Fruit fly (Drosophila melanogaster): ENCODE data around the gene CG10958.

The CG10958 gene

dm6 chrX:8112715-8113114 lies 19.4 kb upstream of the CG10958 start (continued):
- TF ChIP-seq crc (GFP tag; optimal IDR thresholded peaks at IDR 0.05) (no peak), grn (GFP tag; optimal IDR thresholded peaks at IDR 0.05) (no peak), CG9817 (tag; optimal IDR thresholded peaks at IDR 0.05) (peak; percentile 19), CG7786 (GFP tag; optimal IDR thresholded peaks at IDR 0.05) (peak; percentile 4), Sry-β (GFP tag; optimal IDR thresholded peaks at IDR 0.05) (no peak), CG1792 (GFP tag; optimal IDR thresholded peaks at IDR 0.05) (no peak), CoRest (tag; optimal IDR thresholded peaks at IDR 0.05) (peak; percentile 28), CG13287 (GFP tag; IDR thresholded peaks at IDR 0.05; ENCODE audit: partially characterized antibody) (no peak), Drgx (GFP tag; IDR thresholded peaks at IDR 0.05) (no peak), cas (GFP tag; IDR thresholded peaks at IDR 0.05) (no peak), fd102C (GFP tag; optimal IDR thresholded peaks at IDR 0.05) (no peak), ranshi (GFP tag; IDR thresholded peaks at IDR 0.05) (peak; percentile 15; the same call in 1 of the 2 replicates), cad (GFP tag; optimal IDR thresholded peaks at IDR 0.05) (no peak), yki (optimal IDR thresholded peaks at IDR 0.05) (no peak), Deaf1 (tag; optimal IDR thresholded peaks at IDR 0.05) (no peak), corto (GFP tag; optimal IDR thresholded peaks at IDR 0.05) (no peak), pzg (GFP tag; optimal IDR thresholded peaks at IDR 0.05) (no peak), oc (tag; optimal IDR thresholded peaks at IDR 0.05) (no peak), ase (GFP tag; IDR thresholded peaks at IDR 0.05) (no peak), CG4282 (GFP tag; optimal IDR thresholded peaks at IDR 0.05) (no peak), NfI (GFP tag; optimal IDR thresholded peaks at IDR 0.05) (peak; percentile 39), CG17385 (GFP tag; optimal IDR thresholded peaks at IDR 0.05) (no peak), ind (GFP tag; optimal IDR thresholded peaks at IDR 0.05) (no peak), ssp (GFP tag; IDR thresholded peaks at IDR 0.05) (no peak), gsb-n (tag; optimal IDR thresholded peaks at IDR 0.05) (no peak), CG15696 (tag; optimal IDR thresholded peaks at IDR 0.05) (no peak), CHES-1-like (GFP tag; optimal IDR thresholded peaks at IDR 0.05) (no peak), Myb (GFP tag; optimal IDR thresholded peaks at IDR 0.05) (no peak), CG11085 (GFP tag; IDR thresholded peaks at IDR 0.05) (no peak), Taf1 (GFP tag; IDR thresholded peaks at IDR 0.05) (0 out of 2 replicates have a peak, but pooled peaks have one; percentile 25), E2f2 (GFP tag; IDR thresholded peaks at IDR 0.05) (no peak), CG18262 (tag; optimal IDR thresholded peaks at IDR 0.05) (no peak), tap (tag; optimal IDR thresholded peaks at IDR 0.05) (no peak), Lpt (GFP tag; optimal IDR thresholded peaks at IDR 0.05) (no peak), CG1024 (GFP tag; IDR thresholded peaks at IDR 0.05) (no peak), nmo (GFP tag; optimal IDR thresholded peaks at IDR 0.05) (peak; percentile 4), phol (tag; optimal IDR thresholded peaks at IDR 0.05) (no peak), pan (optimal IDR thresholded peaks at IDR 0.05) (no peak), pan (GFP tag; optimal IDR thresholded peaks at IDR 0.05 in 1 of 2, IDR thresholded peaks at IDR 0.05 in 1 of 2) (peak in 1 of 2 experiments; percentile 50), bowl (GFP tag; IDR thresholded peaks at IDR 0.05) (no peak), caup (GFP tag; optimal IDR thresholded peaks at IDR 0.05; ENCODE audit: severe bottlenecking) (peak; percentile 46), CG2875 (GFP tag; optimal IDR thresholded peaks at IDR 0.05) (no peak), NFAT (GFP tag; IDR thresholded peaks at IDR 0.05) (0 out of 2 replicates have a peak, but pooled peaks have one; percentile 3), usp (GFP tag; optimal IDR thresholded peaks at IDR 0.05) (no peak), jing (GFP tag; optimal IDR thresholded peaks at IDR 0.05) (no peak), HmgZ (tag; optimal IDR thresholded peaks at IDR 0.05) (no peak), jigr1 (GFP tag; IDR thresholded peaks at IDR 0.05) (0 out of 3 replicates have a peak, but pooled peaks have one; percentile 16), al (GFP tag; IDR thresholded peaks at IDR 0.05) (peak; percentile 47), CG12155 (GFP tag; optimal IDR thresholded peaks at IDR 0.05) (no peak), hb (GFP tag; IDR thresholded peaks at IDR 0.05; ENCODE audit: partially characterized antibody) (no peak), CG34376 (GFP tag; optimal IDR thresholded peaks at IDR 0.05) (peak; percentile 19), CG2199 (GFP tag; IDR thresholded peaks at IDR 0.05) (no peak), tin (GFP tag; optimal IDR thresholded peaks at IDR 0.05) (no peak)

All from whole organism, embryonic.